Fruit fly (Drosophila melanogaster) whole organism: Measurements from ENCODE around the gene CG11693.

ENCODE experiments used
- CG8478 ChIP-seq: fragments of >200 bp; optimal IDR thresholded peaks from 2 replicates; lab custom pipeline; 2018; ENCODE audit warnings: inconsistent platforms
- Dll ChIP-seq: fragments of >200 bp; optimal IDR thresholded peaks from 2 replicates; lab custom pipeline; 2017
- EcR ChIP-seq, 2 experiments: fragments of >200 bp; optimal IDR thresholded peaks; 2 replicates each; lab custom pipeline; 2017; ENCODE audit warnings: missing biosample characterization in 2 of 2, missing genetic modification characterization in 2 of 2, missing genetic modification reagents in 2 of 2
- pan ChIP-seq: fragments of >200 bp; optimal IDR thresholded peaks from 2 replicates; lab custom pipeline; 2017
- psq ChIP-seq: fragments of >200 bp; optimal IDR thresholded peaks from 2 replicates; lab custom pipeline; 2017
- usp ChIP-seq: fragments of >200 bp; optimal IDR thresholded peaks from 2 replicates; lab custom pipeline; 2017; ENCODE audit warnings: missing biosample characterization, missing genetic modification characterization, mixed read lengths

The CG11693 gene

DNA sequence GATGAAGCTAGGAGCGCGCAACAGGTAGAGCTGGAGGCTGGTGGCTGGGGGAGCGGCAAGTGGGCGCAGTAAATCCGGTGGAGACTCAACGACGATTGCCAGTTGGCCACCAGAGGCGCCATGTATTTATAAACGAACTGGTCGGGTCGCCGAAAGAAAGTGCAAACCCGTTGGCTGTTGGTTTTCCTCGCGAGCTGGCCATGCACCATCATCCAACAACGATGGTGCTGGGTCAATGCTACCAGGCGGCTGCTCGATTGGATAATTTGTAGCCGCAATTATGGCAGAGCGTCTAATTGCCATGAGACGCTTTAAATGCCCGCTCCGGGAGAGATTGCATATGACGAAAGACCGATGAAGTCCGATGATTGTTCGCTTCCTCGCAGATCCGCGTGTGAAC lies at the start of gene CG11693:
TSS of gene CG11693 (minus strand) at position 101 of the 400 bp plus-strand sequence.
- TF ChIP-seq pan = no peak
- no peak for TF ChIP-seq EcR (GFP tag; optimal IDR thresholded peaks at IDR 0.05; lab: Kevin White, UChicago)
- no peak for TF ChIP-seq Dll (lab: Kevin White, UChicago)
- TF ChIP-seq CG8478 (lab: Kevin White, UChicago) = no peak
- TF ChIP-seq psq (lab: Kevin White, UChicago) = no peak
- no peak for TF ChIP-seq usp (GFP tag; lab: Kevin White, UChicago)

DNA sequence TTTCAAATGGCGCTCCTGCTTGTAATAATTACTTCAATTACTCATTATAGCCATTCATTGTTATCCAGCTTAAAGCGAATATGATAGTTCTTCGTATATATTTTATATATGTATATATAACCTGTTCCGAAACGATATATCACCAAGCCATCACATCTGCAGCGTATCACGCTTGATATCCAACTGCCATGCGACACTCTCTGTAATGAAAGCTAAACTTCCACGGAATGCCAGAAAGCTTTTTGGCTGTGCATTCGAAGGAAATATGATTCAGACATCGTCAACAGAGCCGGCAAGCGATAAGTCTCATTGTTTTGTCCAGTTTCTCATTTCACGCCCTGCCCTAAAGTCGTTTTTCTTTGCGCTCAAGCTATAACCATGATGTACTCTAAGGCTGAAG lies 47.4 kb upstream of the CG11693 start:
- TF ChIP-seq psq (lab: Kevin White, UChicago) (no peak), Dll (lab: Kevin White, UChicago) (no peak), EcR (GFP tag; optimal IDR thresholded peaks at IDR 0.05; lab: Kevin White, UChicago) (no peak), pan (no peak), CG8478 (lab: Kevin White, UChicago) (no peak)

DNA sequence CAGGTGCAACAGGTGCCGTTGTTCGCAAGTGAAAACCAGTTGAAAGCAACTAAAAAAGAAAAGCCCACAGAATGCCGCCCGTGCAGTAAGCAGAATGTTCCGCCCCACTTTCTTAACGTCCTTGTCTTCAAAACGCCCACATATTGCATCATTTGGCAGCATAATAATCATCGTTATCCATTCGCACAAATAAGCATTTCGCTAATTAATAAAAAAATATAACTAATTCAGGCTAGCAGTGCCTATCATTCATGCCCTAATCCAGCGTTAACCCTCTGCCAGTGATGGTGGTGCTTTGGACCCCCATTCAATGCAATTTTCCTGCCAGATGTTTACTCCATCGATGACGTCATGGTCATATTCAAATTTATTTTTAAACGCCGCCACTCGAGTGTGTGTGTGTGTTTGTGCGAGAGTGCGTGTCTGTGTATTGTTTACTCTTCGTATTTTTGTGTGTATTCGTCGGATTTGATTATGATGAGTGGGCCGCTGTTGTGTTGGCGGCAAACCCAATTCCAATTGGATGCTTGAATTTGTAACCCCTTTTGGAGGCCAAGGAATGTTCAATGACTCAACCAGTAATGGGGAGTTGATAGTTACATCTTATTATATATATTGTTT lies 46.9 kb upstream of the CG11693 start:
- TF ChIP-seq usp (GFP tag; lab: Kevin White, UChicago) (no peak), EcR (GFP tag; optimal IDR thresholded peaks at IDR 0.05; lab: Kevin White, UChicago) (no peak)

- TF ChIP-seq usp (GFP tag; lab: Kevin White, UChicago) (no peak), Dll (lab: Kevin White, UChicago) (no peak), psq (lab: Kevin White, UChicago) (no peak), pan (no peak), CG8478 (lab: Kevin White, UChicago) (no peak), EcR (GFP tag; optimal IDR thresholded peaks at IDR 0.05; lab: Kevin White, UChicago) (no peak)
Observed at dm6 chr3R:8356626-8357290, 46.2 kb upstream of the CG11693 start, which contains the start of gene stck. Gene stck (plus strand): TSS chr3R:8356978.

dm6 chr3R:8355579-8355978 lies 45.0 kb upstream of the CG11693 start:
- TF ChIP-seq CG8478 (lab: Kevin White, UChicago) = no peak
- TF ChIP-seq EcR (GFP tag; optimal IDR thresholded peaks at IDR 0.05; lab: Kevin White, UChicago) = no peak
- no peak for TF ChIP-seq usp (GFP tag; lab: Kevin White, UChicago)
- no peak for TF ChIP-seq Dll (lab: Kevin White, UChicago)
- TF ChIP-seq pan = no peak
- TF ChIP-seq psq (lab: Kevin White, UChicago) = no peak

dm6 chr3R:8354969-8355368 lies 44.4 kb upstream of the CG11693 start:
- TF ChIP-seq pan (no peak), EcR (GFP tag; optimal IDR thresholded peaks at IDR 0.05; lab: Kevin White, UChicago) (no peak), CG8478 (lab: Kevin White, UChicago) (no peak), psq (lab: Kevin White, UChicago) (no peak), Dll (lab: Kevin White, UChicago) (no peak), usp (GFP tag; lab: Kevin White, UChicago) (no peak)

DNA sequence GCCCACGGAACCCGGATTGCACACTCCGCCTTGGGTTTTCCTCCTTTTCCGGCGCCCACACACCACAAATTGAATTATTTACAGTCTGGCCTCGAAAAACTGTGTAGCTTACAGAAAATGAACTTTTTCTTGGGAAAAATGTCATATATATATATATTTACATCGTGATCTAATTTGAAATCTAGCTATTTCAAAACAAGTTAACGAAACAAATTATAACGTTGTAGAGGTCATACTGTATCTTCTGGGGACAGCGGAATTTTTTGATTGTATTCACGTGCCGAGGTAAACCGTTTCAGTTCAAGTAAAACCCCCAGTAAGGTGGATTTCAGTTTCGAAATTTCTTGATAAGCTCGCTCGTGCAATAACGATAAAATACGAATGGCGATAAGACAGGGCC lies 43.9 kb upstream of the CG11693 start:
- TF ChIP-seq Dll (lab: Kevin White, UChicago) (no peak), psq (lab: Kevin White, UChicago) (no peak), pan (no peak), EcR (GFP tag; optimal IDR thresholded peaks at IDR 0.05; lab: Kevin White, UChicago) (no peak), CG8478 (lab: Kevin White, UChicago) (no peak), usp (GFP tag; lab: Kevin White, UChicago) (no peak)

- no peak for TF ChIP-seq CG8478 (lab: Kevin White, UChicago)
- no peak for TF ChIP-seq pan
- TF ChIP-seq Dll (lab: Kevin White, UChicago) = no peak
- no peak for TF ChIP-seq EcR (GFP tag; optimal IDR thresholded peaks at IDR 0.05; lab: Kevin White, UChicago)
- TF ChIP-seq psq (lab: Kevin White, UChicago) = no peak
- no peak for TF ChIP-seq usp (GFP tag; lab: Kevin White, UChicago)
Observed at dm6 chr3R:8353994-8354393, 43.4 kb upstream of the CG11693 start.

DNA sequence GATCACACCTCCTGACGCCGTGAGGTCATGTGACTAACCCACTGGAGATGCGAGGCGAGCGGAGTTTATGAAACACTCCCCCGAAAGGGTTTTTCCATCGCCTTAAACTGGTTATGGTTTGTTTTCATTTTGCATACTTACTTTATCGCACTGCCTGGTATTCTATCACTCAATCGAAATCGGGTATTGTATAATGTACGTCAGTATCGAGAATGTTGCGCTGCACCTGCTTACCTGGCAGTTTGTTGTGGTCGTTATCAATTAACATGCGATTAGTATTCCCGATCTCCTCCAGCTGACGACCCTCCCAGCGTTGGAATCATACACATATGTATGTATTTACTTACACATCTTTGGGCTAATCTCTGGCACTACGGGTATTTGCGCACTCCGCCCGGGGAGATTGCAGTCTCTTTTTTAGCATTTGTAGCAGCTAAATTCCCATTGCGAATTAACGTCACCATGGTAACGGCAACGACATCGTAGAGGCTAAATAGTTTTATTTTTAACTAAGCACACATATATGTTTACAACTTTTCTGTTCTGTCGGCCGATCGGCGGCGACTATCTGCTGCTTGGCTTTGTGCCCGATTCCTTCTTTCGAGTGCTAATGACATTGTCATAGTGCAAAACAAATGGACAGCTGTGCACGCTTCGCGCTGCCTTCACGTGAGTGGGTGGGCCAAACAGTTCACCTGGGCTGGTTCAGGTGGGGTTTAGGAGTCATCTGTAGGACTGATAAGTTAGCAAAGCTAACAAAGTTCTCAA lies 42.6 kb upstream of the CG11693 start:
- no peak for TF ChIP-seq Dll (lab: Kevin White, UChicago)
- TF ChIP-seq usp (GFP tag; lab: Kevin White, UChicago) = no peak
- TF ChIP-seq pan = no peak
- TF ChIP-seq CG8478 (lab: Kevin White, UChicago) = no peak
- no peak for TF ChIP-seq EcR (GFP tag; optimal IDR thresholded peaks at IDR 0.05; lab: Kevin White, UChicago)
- TF ChIP-seq psq (lab: Kevin White, UChicago) = no peak

DNA sequence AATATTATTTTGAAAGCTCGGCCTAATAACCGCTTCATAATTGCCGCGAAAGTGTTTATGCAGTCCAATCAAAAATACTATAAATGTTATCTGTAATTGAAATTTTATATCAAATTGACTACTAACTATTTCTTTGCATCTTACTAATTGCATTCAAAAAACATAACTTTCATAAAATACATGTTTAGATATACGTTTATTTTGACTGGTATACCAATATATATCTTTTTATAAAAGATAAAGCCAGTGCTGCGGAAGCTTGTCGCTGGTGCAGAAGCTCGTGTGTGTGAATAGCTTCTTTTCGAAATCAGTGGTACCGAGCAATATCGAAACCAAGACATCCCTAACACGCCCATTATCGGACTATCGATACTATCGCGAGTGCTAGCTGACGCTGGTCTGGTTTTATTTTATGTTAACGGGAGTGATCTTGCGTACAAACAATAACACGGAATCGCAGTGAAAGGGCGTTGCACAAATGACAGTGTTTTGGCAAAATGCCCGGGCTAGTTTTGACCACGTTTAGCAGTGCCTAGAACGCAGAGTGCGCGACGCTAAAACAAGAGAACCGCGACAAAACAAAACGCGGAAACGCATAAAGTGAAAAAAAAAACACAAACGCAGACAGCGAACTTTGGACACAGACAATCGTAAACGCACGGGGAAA lies 39.0 kb upstream of the CG11693 start, which contains the start of gene Atg13:
TSS of gene Atg13 (plus strand) at position 367 of the 667 bp plus-strand sequence.
- no peak for TF ChIP-seq psq (lab: Kevin White, UChicago)
- TF ChIP-seq Dll (lab: Kevin White, UChicago) = no peak
- no peak for TF ChIP-seq pan
- TF ChIP-seq CG8478 (lab: Kevin White, UChicago) = no peak
- no peak for TF ChIP-seq usp (GFP tag; lab: Kevin White, UChicago)

dm6 chr3R:8349106-8349448 lies 38.5 kb upstream of the CG11693 start:
- TF ChIP-seq EcR (GFP tag; optimal IDR thresholded peaks at IDR 0.05; lab: Kevin White, UChicago) (no peak), pan (no peak), CG8478 (lab: Kevin White, UChicago) (no peak), Dll (lab: Kevin White, UChicago) (no peak), psq (lab: Kevin White, UChicago) (no peak), usp (GFP tag; lab: Kevin White, UChicago) (no peak)
